Worm (Caenorhabditis elegans) whole organism, mixed stage, embryonic: ENCODE measurements around the gene abch-1.

Source experiments
- bed-3 ChIP-seq: fragments of 200-800 bp; sonication (Bioruptor generic); optimal IDR thresholded peaks from 3 replicates; lab custom pipeline; 2018; ENCODE audit warnings: mild to moderate bottlenecking, missing genetic modification characterization, moderate library complexity, missing compliant biosample characterization
- ces-1 ChIP-seq: fragments of 150-350 bp; optimal IDR thresholded peaks from 2 replicates; lab custom pipeline; 2014; ENCODE audit warnings: missing biosample characterization, missing genetic modification reagents, missing genetic modification characterization
- elt-1 ChIP-seq: sonication (generic microtip); optimal IDR thresholded peaks from 2 replicates; lab custom pipeline; 2017; ENCODE audit warnings: missing genetic modification characterization, mild to moderate bottlenecking, missing compliant biosample characterization, antibody characterized with exemption, moderate library complexity, borderline replicate concordance; ENCODE audit not compliant: insufficient read depth
- mep-1 ChIP-seq: fragments of 150-350 bp; optimal IDR thresholded peaks from 2 replicates; lab custom pipeline; 2017; ENCODE audit warnings: missing biosample characterization, missing genetic modification reagents, missing genetic modification characterization, inconsistent platforms
- nhr-12 ChIP-seq: fragments of 150-350 bp; optimal IDR thresholded peaks from 2 replicates; lab custom pipeline; 2014; ENCODE audit warnings: missing biosample characterization, missing genetic modification characterization
- nhr-237 ChIP-seq: fragments of 150-350 bp; optimal IDR thresholded peaks from 2 replicates; lab custom pipeline; 2014; ENCODE audit warnings: missing biosample characterization, missing genetic modification characterization
- nhr-28 ChIP-seq: fragments of 150-350 bp; optimal IDR thresholded peaks from 2 replicates; lab custom pipeline; 2014; ENCODE audit warnings: missing biosample characterization, missing genetic modification characterization
- nhr-76 ChIP-seq: sonication (generic microtip); optimal IDR thresholded peaks from 2 replicates; lab custom pipeline; 2017; ENCODE audit warnings: missing biosample characterization, missing genetic modification characterization
- pha-4 ChIP-seq: fragments of 150-350 bp; optimal IDR thresholded peaks from 2 replicates; lab custom pipeline; 2018; ENCODE audit warnings: missing biosample characterization, missing genetic modification reagents, missing genetic modification characterization
- unc-62 ChIP-seq: fragments of 150-350 bp; optimal IDR thresholded peaks from 2 replicates; lab custom pipeline; 2014; ENCODE audit warnings: missing biosample characterization, missing genetic modification reagents, missing genetic modification characterization
- zip-8 ChIP-seq: fragments of 150-350 bp; optimal IDR thresholded peaks from 2 replicates; lab custom pipeline; 2014; ENCODE audit warnings: missing biosample characterization, missing genetic modification characterization
- ztf-11 ChIP-seq: fragments of 150-350 bp; optimal IDR thresholded peaks from 2 replicates; lab custom pipeline; 2014; ENCODE audit warnings: missing biosample characterization, missing genetic modification characterization

DNA sequence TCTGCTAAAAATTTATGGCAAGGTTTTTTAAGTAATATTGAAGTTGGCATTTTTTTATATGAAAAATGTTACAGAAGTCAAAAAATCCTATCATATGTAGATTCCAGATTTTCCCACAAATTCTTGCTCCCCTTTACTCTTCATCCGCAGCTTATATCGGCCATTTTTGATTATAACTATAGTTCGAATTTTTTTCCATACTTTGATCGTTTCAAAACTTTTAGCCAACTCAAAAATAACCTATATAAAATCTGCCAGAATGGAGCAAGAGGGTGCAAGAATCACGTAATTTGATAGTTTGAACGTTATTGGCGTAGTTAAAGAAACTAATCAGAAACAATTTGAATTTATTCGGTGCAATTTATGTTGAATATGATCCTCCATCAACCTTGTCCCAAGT is 7.5 kb downstream of the abch-1 start:
- TF ChIP-seq elt-1 (tag; lab: Kevin White, UChicago) (no peak), nhr-237 (no peak), ces-1 (no peak), zip-8 (tag; lab: Kevin White, UChicago) (no peak), mep-1 (tag; lab: Kevin White, UChicago) (no peak), ztf-11 (tag; lab: Kevin White, UChicago) (no peak), nhr-76 (tag; lab: Kevin White, UChicago) (no peak), bed-3 (GFP tag; lab: Kevin White, UChicago) (no peak), nhr-12 (tag; lab: Kevin White, UChicago) (no peak), pha-4 (no peak), unc-62 (GFP tag; lab: Kevin White, UChicago) (no peak), nhr-28 (tag; lab: Kevin White, UChicago) (no peak)
